Fruit fly (Drosophila melanogaster) Kc167 (cell line): Measurements from ENCODE around the gene CG6790.

Experiments
- Myc ChIP-seq: fragments of >200 bp; optimal IDR thresholded peaks from 2 replicates; lab custom pipeline; 2017; ENCODE audit warnings: missing external identifiers
- Sin3A ChIP-seq: fragments of >200 bp; optimal IDR thresholded peaks from 2 replicates; lab custom pipeline; 2018; ENCODE audit warnings: missing external identifiers
- h ChIP-seq: fragments of >200 bp; optimal IDR thresholded peaks from 3 replicates; lab custom pipeline; 2018; ENCODE audit warnings: missing external identifiers
- insv ChIP-seq: fragments of >200 bp; optimal IDR thresholded peaks from 3 replicates; lab custom pipeline; 2018; ENCODE audit warnings: missing external identifiers
- psq ChIP-seq: fragments of >200 bp; optimal IDR thresholded peaks from 2 replicates; lab custom pipeline; 2017; ENCODE audit warnings: missing external identifiers
- ttk ChIP-seq: sonication (Bioruptor generic); optimal IDR thresholded peaks from 2 replicates; lab custom pipeline; 2017; ENCODE audit warnings: missing external identifiers

DNA sequence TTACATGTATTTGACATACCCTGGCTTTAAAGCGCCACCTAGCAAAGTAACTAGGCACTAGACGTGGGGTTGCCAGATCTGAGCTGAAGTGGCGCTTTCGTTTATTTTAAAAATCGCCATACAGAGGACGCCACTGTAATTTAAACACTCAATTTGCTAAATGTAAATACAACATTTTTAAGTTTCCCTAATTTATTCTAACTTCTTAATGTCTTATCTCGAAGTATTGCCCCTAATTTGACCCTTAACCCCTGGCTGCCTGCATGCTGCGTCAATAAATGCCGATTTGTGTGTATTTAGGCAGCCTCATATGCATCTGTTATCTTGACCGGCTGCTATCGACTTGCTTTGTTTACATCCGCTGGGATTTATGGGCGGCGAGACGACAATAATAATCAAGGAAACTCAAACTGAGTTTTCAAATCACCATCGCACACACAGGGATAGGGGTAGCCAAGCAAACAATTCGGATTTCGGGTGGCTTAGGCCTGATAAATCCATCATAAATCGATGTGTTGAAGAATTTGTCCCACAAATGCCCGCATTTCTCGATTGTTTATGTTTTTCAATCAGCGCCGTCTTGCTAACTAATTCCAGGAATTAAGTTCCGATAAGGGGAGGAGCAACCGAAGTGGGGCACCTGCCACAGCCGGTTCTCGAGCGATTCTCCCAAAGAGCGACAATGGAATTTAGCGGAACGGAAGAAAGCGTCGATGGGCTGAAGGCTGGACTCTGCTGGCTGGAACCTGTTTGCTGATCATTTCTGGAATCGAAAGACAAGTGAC, 34.9 kb upstream of the CG6790 start:
- TF ChIP-seq Myc (lab: Kevin White, UChicago) (no peak), insv (lab: Kevin White, UChicago) (no peak), h (lab: Kevin White, UChicago) (no peak), ttk (no peak), psq (lab: Kevin White, UChicago) (no peak), Sin3A (lab: Kevin White, UChicago) (no peak)
